Worm (Caenorhabditis elegans) whole organism, young adult: ENCODE measurements around the gene pqn-25.

Source experiments
- B0261.1 ChIP-seq: sonication (generic microtip); optimal IDR thresholded peaks from 2 replicates; lab custom pipeline; 2016; ENCODE audit warnings: mild to moderate bottlenecking, missing genetic modification characterization, moderate library complexity, missing compliant biosample characterization
- F33H1.4 ChIP-seq: fragments of 200-800 bp; sonication (Bioruptor generic); IDR thresholded peaks from 2 replicates; pipeline ENCODE4 v1.3.6; 2022; ENCODE audit warnings: missing genetic modification reagents, missing genetic modification characterization, missing compliant biosample characterization
- F37B4.10 ChIP-seq: fragments of 200-800 bp; sonication (Bioruptor generic); IDR thresholded peaks from 2 replicates; pipeline ENCODE4 v1.3.6; 2022; ENCODE audit warnings: missing genetic modification characterization, missing compliant biosample characterization
- F52B5.7 ChIP-seq: sonication (generic microtip); optimal IDR thresholded peaks from 2 replicates; lab custom pipeline; 2016; ENCODE audit warnings: mild to moderate bottlenecking, missing genetic modification characterization, missing compliant biosample characterization
- F55B11.4 ChIP-seq: sonication (generic microtip); optimal IDR thresholded peaks from 2 replicates; lab custom pipeline; 2016; ENCODE audit warnings: missing compliant biosample characterization, missing genetic modification characterization, borderline replicate concordance; ENCODE audit not compliant: insufficient read depth
- K11D2.4 ChIP-seq: fragments of 200-800 bp; sonication (Bioruptor generic); IDR thresholded peaks from 2 replicates; pipeline ENCODE4 v1.3.6; 2022; ENCODE audit warnings: missing genetic modification reagents, missing genetic modification characterization, missing compliant biosample characterization
- T26A5.8 ChIP-seq: sonication (generic microtip); optimal IDR thresholded peaks from 2 replicates; lab custom pipeline; 2016; ENCODE audit warnings: missing genetic modification characterization, missing compliant biosample characterization
- Y53G8AR.9 ChIP-seq: fragments of 200-800 bp; sonication (Bioruptor generic); conservative IDR thresholded peaks from 2 replicates; pipeline ENCODE4 v1.3.6; 2022; ENCODE audit warnings: missing genetic modification reagents, missing genetic modification characterization, missing compliant biosample characterization
- Y79H2A.3 ChIP-seq: fragments of 200-800 bp; sonication (Bioruptor generic); conservative IDR thresholded peaks from 2 replicates; pipeline ENCODE4 v1.3.6; 2022; ENCODE audit warnings: missing genetic modification reagents, missing genetic modification characterization, missing compliant biosample characterization
- ZK185.1 ChIP-seq: sonication (generic microtip); optimal IDR thresholded peaks from 2 replicates; lab custom pipeline; 2016; ENCODE audit warnings: mild to moderate bottlenecking, missing genetic modification characterization, missing compliant biosample characterization; ENCODE audit not compliant: poor library complexity, severe bottlenecking
- akir-1 ChIP-seq: fragments of 200-800 bp; sonication (Bioruptor generic); optimal IDR thresholded peaks from 2 replicates; lab custom pipeline; 2018; ENCODE audit warnings: mild to moderate bottlenecking, missing genetic modification characterization, moderate library complexity, missing compliant biosample characterization
- aptf-2 ChIP-seq: fragments of 200-800 bp; sonication (Bioruptor generic); conservative IDR thresholded peaks from 2 replicates; pipeline ENCODE4 v1.3.6; 2022; ENCODE audit warnings: missing genetic modification reagents, missing genetic modification characterization, missing compliant biosample characterization
- aptf-3 ChIP-seq: fragments of 200-800 bp; sonication (Bioruptor generic); IDR thresholded peaks from 2 replicates; pipeline ENCODE4 v1.3.6; 2022; ENCODE audit warnings: missing genetic modification characterization, missing compliant biosample characterization
- atf-7 ChIP-seq: sonication (generic microtip); optimal IDR thresholded peaks from 2 replicates; lab custom pipeline; 2017; ENCODE audit warnings: mild to moderate bottlenecking, missing genetic modification characterization, missing compliant biosample characterization
- attf-3 ChIP-seq: fragments of 200-800 bp; sonication (Bioruptor generic); conservative IDR thresholded peaks from 2 replicates; pipeline ENCODE4 v1.3.6; 2022; ENCODE audit warnings: missing genetic modification reagents, missing genetic modification characterization, missing compliant biosample characterization
- bed-1 ChIP-seq: fragments of 200-800 bp; sonication (Bioruptor generic); IDR thresholded peaks from 2 replicates; pipeline ENCODE4 v1.3.6; 2022; ENCODE audit warnings: missing genetic modification reagents, missing genetic modification characterization, missing compliant biosample characterization
- ccch-3 ChIP-seq: fragments of 200-800 bp; sonication (Bioruptor generic); optimal IDR thresholded peaks from 2 replicates; lab custom pipeline; 2018; ENCODE audit warnings: mild to moderate bottlenecking, missing genetic modification characterization, missing compliant biosample characterization
- ceh-27 ChIP-seq: fragments of 200-800 bp; sonication (Bioruptor generic); optimal IDR thresholded peaks from 2 replicates; lab custom pipeline; 2018; ENCODE audit warnings: mild to moderate bottlenecking, missing genetic modification characterization, moderate library complexity, missing compliant biosample characterization
- ceh-40 ChIP-seq: fragments of 200-800 bp; sonication (Bioruptor generic); IDR thresholded peaks from 2 replicates; pipeline ENCODE4 v1.3.6; 2022; ENCODE audit warnings: missing genetic modification characterization, missing compliant biosample characterization
- ceh-58 ChIP-seq: fragments of 200-800 bp; sonication (Bioruptor generic); IDR thresholded peaks from 2 replicates; pipeline ENCODE4 v1.3.6; 2022; ENCODE audit warnings: missing genetic modification characterization, missing compliant biosample characterization
- chd-7 ChIP-seq: sonication (generic microtip); optimal IDR thresholded peaks from 2 replicates; lab custom pipeline; 2016; ENCODE audit warnings: mild to moderate bottlenecking, missing genetic modification characterization, moderate library complexity, missing compliant biosample characterization
- die-1 ChIP-seq: sonication (generic microtip); optimal IDR thresholded peaks from 2 replicates; lab custom pipeline; 2016; ENCODE audit warnings: missing genotype, mild to moderate bottlenecking, missing genetic modification characterization, missing compliant biosample characterization
- dpl-1 ChIP-seq: fragments of 150-350 bp; optimal IDR thresholded peaks from 2 replicates; lab custom pipeline; 2014; ENCODE audit warnings: missing biosample characterization, missing genetic modification reagents, missing genetic modification characterization
- egl-44 ChIP-seq: fragments of 200-800 bp; sonication (Bioruptor generic); IDR thresholded peaks from 2 replicates; pipeline ENCODE4 v1.3.6; 2022; ENCODE audit warnings: missing genetic modification reagents, missing genetic modification characterization, missing compliant biosample characterization
- egrh-3 ChIP-seq: fragments of 200-800 bp; sonication (Bioruptor generic); IDR thresholded peaks from 2 replicates; pipeline ENCODE4 v1.3.6; 2022; ENCODE audit warnings: missing genetic modification reagents, missing genetic modification characterization, missing compliant biosample characterization
- fkh-3 ChIP-seq: sonication (generic microtip); optimal IDR thresholded peaks from 2 replicates; lab custom pipeline; 2016; ENCODE audit warnings: mild to moderate bottlenecking, missing genetic modification characterization, missing compliant biosample characterization
- him-1 ChIP-seq: sonication (generic microtip); optimal IDR thresholded peaks from 2 replicates; lab custom pipeline; 2016; ENCODE audit warnings: missing genotype, missing genetic modification reagents, missing genetic modification characterization, missing compliant biosample characterization
- hlh-12 ChIP-seq: sonication (generic microtip); optimal IDR thresholded peaks from 2 replicates; lab custom pipeline; 2016; ENCODE audit warnings: missing genetic modification characterization, missing compliant biosample characterization
- hmg-1.2 ChIP-seq: fragments of 200-800 bp; sonication (Bioruptor generic); IDR thresholded peaks from 2 replicates; pipeline ENCODE4 v1.3.6; 2022; ENCODE audit warnings: missing genetic modification reagents, missing genetic modification characterization, missing compliant biosample characterization
- hsf-1 ChIP-seq: fragments of 200-800 bp; sonication (Bioruptor generic); IDR thresholded peaks from 2 replicates; pipeline ENCODE4 v1.3.6; 2022; ENCODE audit warnings: missing genetic modification reagents, missing genetic modification characterization, missing compliant biosample characterization
- let-607 ChIP-seq, 2 experiments: fragments of 200-800 bp in 1 of 2; sonication (Bioruptor generic) in 1 of 2; sonication (generic microtip) in 1 of 2; optimal IDR thresholded peaks; 2 replicates each; lab custom pipeline; 2016 to 2018; ENCODE audit warnings: mild to moderate bottlenecking in 2 of 2, missing compliant biosample characterization in 2 of 2, missing genetic modification characterization in 2 of 2, moderate library complexity in 2 of 2, missing genotype in 1 of 2
- lin-35 ChIP-seq, 3 experiments: fragments of 150-350 bp in 2 of 3; sonication (generic microtip) in 1 of 3; optimal IDR thresholded peaks; 2 replicates each; lab custom pipeline; 2014 to 2018; ENCODE audit warnings: missing biosample characterization in 3 of 3, missing genetic modification characterization in 3 of 3, missing genetic modification reagents in 3 of 3
- lin-40 ChIP-seq: sonication (generic microtip); optimal IDR thresholded peaks from 2 replicates; lab custom pipeline; 2016; ENCODE audit warnings: missing genetic modification characterization, mild to moderate bottlenecking, missing compliant biosample characterization, missing genotype, missing genetic modification reagents
- lsy-27 ChIP-seq: sonication (generic microtip); optimal IDR thresholded peaks from 2 replicates; lab custom pipeline; 2017; ENCODE audit warnings: missing genetic modification characterization, mild to moderate bottlenecking, missing compliant biosample characterization, antibody characterized with exemption, missing genotype, borderline replicate concordance; ENCODE audit not compliant: insufficient read depth
- madf-3 ChIP-seq: fragments of 200-800 bp; sonication (Bioruptor generic); IDR thresholded peaks from 2 replicates; pipeline ENCODE4 v1.3.6; 2022; ENCODE audit warnings: missing genetic modification reagents, missing genetic modification characterization, missing compliant biosample characterization
- mel-28 ChIP-seq: sonication (generic microtip); optimal IDR thresholded peaks from 2 replicates; lab custom pipeline; 2016; ENCODE audit warnings: borderline replicate concordance, mild to moderate bottlenecking, missing genetic modification characterization, missing compliant biosample characterization
- nfyb-1 ChIP-seq: fragments of 200-800 bp; sonication (Bioruptor generic); IDR thresholded peaks from 2 replicates; pipeline ENCODE4 v1.3.6; 2022; ENCODE audit warnings: missing genetic modification reagents, missing genetic modification characterization, missing compliant biosample characterization
- nhr-120 ChIP-seq: fragments of 200-800 bp; sonication (Bioruptor generic); IDR thresholded peaks from 2 replicates; pipeline ENCODE4 v1.3.6; 2022; ENCODE audit warnings: missing genetic modification characterization, missing compliant biosample characterization
- pbrm-1 ChIP-seq: fragments of 200-800 bp; sonication (Bioruptor generic); IDR thresholded peaks from 2 replicates; pipeline ENCODE4 v1.3.6; 2022; ENCODE audit warnings: missing genetic modification reagents, missing genetic modification characterization, missing compliant biosample characterization
- pha-4 ChIP-seq: fragments of 150-350 bp; sonication (generic microtip); optimal IDR thresholded peaks from 2 replicates; lab custom pipeline; 2014; ENCODE audit warnings: missing biosample characterization, missing genetic modification reagents, missing genetic modification characterization
- repo-1 ChIP-seq: sonication (generic microtip); optimal IDR thresholded peaks from 2 replicates; lab custom pipeline; 2017; ENCODE audit warnings: mild to moderate bottlenecking, missing genetic modification characterization, missing compliant biosample characterization
- sdz-38 ChIP-seq: sonication (generic microtip); optimal IDR thresholded peaks from 2 replicates; lab custom pipeline; 2016; ENCODE audit warnings: missing genotype, missing genetic modification characterization, missing compliant biosample characterization
- sea-2 ChIP-seq: fragments of 200-800 bp; sonication (Bioruptor generic); IDR thresholded peaks from 2 replicates; pipeline ENCODE4 v1.3.6; 2022; ENCODE audit warnings: missing genetic modification characterization, missing compliant biosample characterization
- tlf-1 ChIP-seq: fragments of 200-800 bp; sonication (Bioruptor generic); optimal IDR thresholded peaks from 2 replicates; lab custom pipeline; 2018; ENCODE audit warnings: mild to moderate bottlenecking, missing genetic modification characterization, missing compliant biosample characterization
- xnd-1 ChIP-seq: sonication (generic microtip); optimal IDR thresholded peaks from 2 replicates; lab custom pipeline; 2016; ENCODE audit warnings: missing genotype, missing genetic modification reagents, missing genetic modification characterization, missing compliant biosample characterization
- ztf-18 ChIP-seq: sonication (generic microtip); optimal IDR thresholded peaks from 2 replicates; lab custom pipeline; 2016; ENCODE audit warnings: missing genotype, mild to moderate bottlenecking, missing genetic modification characterization, missing compliant biosample characterization
- ztf-22 ChIP-seq: fragments of 200-800 bp; sonication (Bioruptor generic); optimal IDR thresholded peaks from 2 replicates; lab custom pipeline; 2018; ENCODE audit warnings: mild to moderate bottlenecking, missing genetic modification characterization, moderate library complexity, missing compliant biosample characterization
- ztf-26 ChIP-seq: sonication (generic microtip); optimal IDR thresholded peaks from 2 replicates; lab custom pipeline; 2017; ENCODE audit warnings: missing genetic modification characterization, missing compliant biosample characterization

The pqn-25 gene

DNA sequence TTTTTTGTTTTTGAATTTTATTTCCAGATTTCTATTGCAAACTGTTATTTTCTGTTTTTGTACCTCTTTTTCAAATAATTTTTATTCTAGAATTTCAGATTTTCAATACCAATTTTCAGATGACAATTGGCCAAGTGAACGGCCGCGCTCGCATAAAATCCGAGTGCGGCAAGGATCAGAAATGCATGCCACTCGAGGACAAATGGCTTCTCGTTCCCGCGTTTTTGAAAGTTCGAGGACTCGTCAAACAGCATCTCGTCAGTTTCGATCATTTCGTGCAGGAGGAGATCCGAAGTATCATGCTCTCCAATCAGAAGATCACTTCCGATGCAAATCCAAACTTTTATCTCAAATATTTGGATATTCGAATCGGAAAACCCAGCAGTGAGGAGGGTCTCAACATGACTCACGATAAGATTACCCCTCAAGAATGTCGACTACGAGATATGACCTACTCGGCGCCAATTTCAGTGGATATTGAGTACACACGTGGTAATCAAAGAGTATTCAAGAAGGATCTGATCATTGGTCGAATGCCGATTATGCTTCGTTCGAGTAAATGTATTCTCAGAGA is 44.9 kb upstream of the pqn-25 start, which contains the start of gene rpc-2 (continued):
- TF ChIP-seq nhr-120 (GFP tag; lab: Robert Waterston, UW) (no peak), Y79H2A.3 (GFP tag; lab: Robert Waterston, UW) (no peak), egl-44 (GFP tag; lab: Robert Waterston, UW) (0 out of 2 replicates have a peak, but pooled peaks have one; percentile 57), nfyb-1 (GFP tag; lab: Robert Waterston, UW) (no peak), Y53G8AR.9 (GFP tag; lab: Robert Waterston, UW) (peak; percentile 86), sdz-38 (tag; lab: Kevin White, UChicago) (no peak), xnd-1 (no peak), lin-40 (no peak), hlh-12 (no peak), F33H1.4 (GFP tag; lab: Robert Waterston, UW) (no peak), ceh-27 (no peak), atf-7 (tag; lab: Kevin White, UChicago) (peak; percentile 44), repo-1 (tag; lab: Kevin White, UChicago) (no peak), tlf-1 (peak; percentile 25), let-607 (tag; optimal IDR thresholded peaks at IDR 0.05; lab: Kevin White, UChicago) (no peak), lin-35 (GFP tag; optimal IDR thresholded peaks at IDR 0.05; lab: Kevin White, UChicago) (no peak), K11D2.4 (GFP tag; lab: Robert Waterston, UW) (no peak), egrh-3 (GFP tag; lab: Robert Waterston, UW) (no peak), bed-1 (GFP tag; lab: Robert Waterston, UW) (no peak), ZK185.1 (tag; lab: Kevin White, UChicago) (no peak), F37B4.10 (GFP tag; lab: Robert Waterston, UW) (no peak), ztf-26 (tag; lab: Kevin White, UChicago) (peak; percentile 3), chd-7 (tag; lab: Kevin White, UChicago) (peak; percentile 85), ztf-18 (tag; lab: Kevin White, UChicago) (no peak), aptf-3 (GFP tag; lab: Robert Waterston, UW) (0 out of 2 replicates have a peak, but pooled peaks have one; percentile 27), hmg-1.2 (0 out of 2 replicates have a peak, but pooled peaks have one; percentile 16), sea-2 (GFP tag; lab: Robert Waterston, UW) (no peak), dpl-1 (no peak), F55B11.4 (tag; lab: Kevin White, UChicago) (no peak), mel-28 (tag; lab: Kevin White, UChicago) (no peak), T26A5.8 (tag; lab: Kevin White, UChicago) (peak; percentile 28), F52B5.7 (tag; lab: Kevin White, UChicago) (peak; percentile 69), fkh-3 (tag; lab: Kevin White, UChicago) (peak; percentile 32), aptf-2 (GFP tag; lab: Robert Waterston, UW) (no peak), pbrm-1 (GFP tag; lab: Robert Waterston, UW) (peak; percentile 32; the same call in 1 of the 2 replicates), die-1 (tag; lab: Kevin White, UChicago) (no peak), hsf-1 (GFP tag; lab: Robert Waterston, UW) (peak; percentile 72), B0261.1 (tag; lab: Kevin White, UChicago) (no peak), attf-3 (GFP tag; lab: Robert Waterston, UW) (no peak), ceh-40 (no peak), madf-3 (GFP tag; lab: Robert Waterston, UW) (peak; percentile 47; the same call in 1 of the 2 replicates), him-1 (tag; lab: Kevin White, UChicago) (no peak), ceh-58 (no peak), akir-1 (no peak), pha-4 (tag; lab: Kevin White, UChicago) (no peak), ccch-3 (GFP tag; lab: Kevin White, UChicago) (no peak), ztf-22 (GFP tag; lab: Kevin White, UChicago) (no peak), lsy-27 (no peak)
